Fruit fly (Drosophila melanogaster): ENCODE results near the gene Usp32.

Usp32 gene

dm6 chr3L:19902560-19903399, 31.8 kb downstream of the Usp32 start (continued):
- peak; percentile 90 for TF ChIP-seq CG2712 (tag; optimal IDR thresholded peaks at IDR 0.05)
- TF ChIP-seq stc (GFP tag; IDR thresholded peaks at IDR 0.05): peak; percentile 90
- TF ChIP-seq CG7556 (GFP tag; optimal IDR thresholded peaks at IDR 0.05): peak; percentile 93
- TF ChIP-seq hb (GFP tag; IDR thresholded peaks at IDR 0.05; ENCODE audit: partially characterized antibody): no peak
- TF ChIP-seq CG3281 (GFP tag; optimal IDR thresholded peaks at IDR 0.05): peak; percentile 94
- TF ChIP-seq Dref (GFP tag; IDR thresholded peaks at IDR 0.05): no peak; the same call in none of the 2 replicates
- peak; percentile 87 for TF ChIP-seq pnt (GFP tag; optimal IDR thresholded peaks at IDR 0.05)
- TF ChIP-seq CG13775 (GFP tag; optimal IDR thresholded peaks at IDR 0.05): peak; percentile 87
- TF ChIP-seq exex (tag; optimal IDR thresholded peaks at IDR 0.05): peak; percentile 46
- TF ChIP-seq chif (GFP tag; optimal IDR thresholded peaks at IDR 0.05): peak; percentile 93 to 94
- peak; percentile 92 for TF ChIP-seq sima (GFP tag; optimal IDR thresholded peaks at IDR 0.05)
- no peak for TF ChIP-seq knrl (GFP tag; IDR thresholded peaks at IDR 0.05; ENCODE audit: partially characterized antibody)
- peak; percentile 91 for TF ChIP-seq kay (GFP tag; optimal IDR thresholded peaks at IDR 0.05)
- TF ChIP-seq wdn (GFP tag; IDR thresholded peaks at IDR 0.05): peak; percentile 94
- TF ChIP-seq ab (GFP tag; optimal IDR thresholded peaks at IDR 0.05): peak; percentile 92
- peak; percentile 54; the same call in 1 of the 2 replicates for TF ChIP-seq CG1024 (GFP tag; IDR thresholded peaks at IDR 0.05)
- TF ChIP-seq ci (GFP tag; IDR thresholded peaks at IDR 0.05): peak; percentile 96
- peak; percentile 86 for TF ChIP-seq bowl (GFP tag; IDR thresholded peaks at IDR 0.05)
- peak; percentile 97 for TF ChIP-seq CG1603 (tag; optimal IDR thresholded peaks at IDR 0.05)
- TF ChIP-seq sim (GFP tag; IDR thresholded peaks at IDR 0.05): no peak
- peak; percentile 71 for TF ChIP-seq crc (GFP tag; optimal IDR thresholded peaks at IDR 0.05)
- TF ChIP-seq Asciz (GFP tag; optimal IDR thresholded peaks at IDR 0.05): peak; percentile 91
- TF ChIP-seq CG13424 (tag; optimal IDR thresholded peaks at IDR 0.05): peak; percentile 95
- TF ChIP-seq gcm2 (GFP tag; optimal IDR thresholded peaks at IDR 0.05): peak; percentile 87
- TF ChIP-seq fd102C (GFP tag; optimal IDR thresholded peaks at IDR 0.05): no peak
- TF ChIP-seq Antp (GFP tag; optimal IDR thresholded peaks at IDR 0.05): peak; percentile 98
- peak; percentile 63 for TF ChIP-seq Sry-δ (GFP tag; optimal IDR thresholded peaks at IDR 0.05)
- peak; percentile 29 for TF ChIP-seq ac (GFP tag; optimal IDR thresholded peaks at IDR 0.05)
- TF ChIP-seq CG15269 (tag; optimal IDR thresholded peaks at IDR 0.05): peak; percentile 97
- peak; percentile 77 for TF ChIP-seq HmgD (GFP tag; optimal IDR thresholded peaks at IDR 0.05)
- TF ChIP-seq E2f1 (GFP tag; IDR thresholded peaks at IDR 0.05): peak; percentile 91
- peak; percentile 82 for TF ChIP-seq CG5180 (GFP tag; optimal IDR thresholded peaks at IDR 0.05)
- peak; percentile 51 for TF ChIP-seq cg (GFP tag; optimal IDR thresholded peaks at IDR 0.05)
- peak; percentile 93 for TF ChIP-seq repo (GFP tag; optimal IDR thresholded peaks at IDR 0.05)
- TF ChIP-seq CG17328 (GFP tag; IDR thresholded peaks at IDR 0.05): peak; percentile 92
- TF ChIP-seq CG16813 (GFP tag; IDR thresholded peaks at IDR 0.05; ENCODE audit: partially characterized antibody): no peak
- TF ChIP-seq fu2 (GFP tag; optimal IDR thresholded peaks at IDR 0.05): peak; percentile 95
- peak; percentile 79 for TF ChIP-seq Hand (GFP tag; optimal IDR thresholded peaks at IDR 0.05)
- peak; percentile 94 for TF ChIP-seq CG2889 (GFP tag; IDR thresholded peaks at IDR 0.05)
- 0 out of 3 replicates have a peak, but pooled peaks have one; percentile 50 for TF ChIP-seq C15 (GFP tag; IDR thresholded peaks at IDR 0.05)
- TF ChIP-seq da (GFP tag; optimal IDR thresholded peaks at IDR 0.05): peak; percentile 87
- TF ChIP-seq lilli (GFP tag; optimal IDR thresholded peaks at IDR 0.05): peak; percentile 97
- peak; percentile 97 for TF ChIP-seq CG7839 (tag; optimal IDR thresholded peaks at IDR 0.05)
- TF ChIP-seq unpg (GFP tag; optimal IDR thresholded peaks at IDR 0.05): peak; percentile 96
- peak; percentile 93 for TF ChIP-seq CG17385 (GFP tag; optimal IDR thresholded peaks at IDR 0.05)
- peak; percentile 97 for TF ChIP-seq CHES-1-like (GFP tag; optimal IDR thresholded peaks at IDR 0.05)
- peak; percentile 75 for TF ChIP-seq CG1792 (GFP tag; optimal IDR thresholded peaks at IDR 0.05)
- TF ChIP-seq CG10462 (GFP tag; optimal IDR thresholded peaks at IDR 0.05): peak; percentile 84
- TF ChIP-seq fd3F (GFP tag; optimal IDR thresholded peaks at IDR 0.05): peak; percentile 95

Data from whole organism, embryonic.